Worm (Caenorhabditis elegans) whole organism, young adult: Measurements from ENCODE around the gene spt-5.

Experiments
- B0019.2 ChIP-seq: fragments of 200-800 bp; sonication (Bioruptor generic); conservative IDR thresholded peaks from 2 replicates; pipeline ENCODE4 v1.3.6; 2022; ENCODE audit warnings: missing genetic modification reagents, missing genetic modification characterization, missing compliant biosample characterization
- D2030.7 ChIP-seq: fragments of 200-800 bp; sonication (Bioruptor generic); IDR thresholded peaks from 2 replicates; pipeline ENCODE4 v1.3.6; 2022; ENCODE audit warnings: missing genetic modification reagents, missing genetic modification characterization, missing compliant biosample characterization
- F10E7.11 ChIP-seq: sonication (generic microtip); optimal IDR thresholded peaks from 2 replicates; lab custom pipeline; 2017; ENCODE audit warnings: mild to moderate bottlenecking, missing genetic modification characterization, moderate library complexity, missing compliant biosample characterization
- F22D6.2 ChIP-seq: sonication (generic microtip); optimal IDR thresholded peaks from 2 replicates; lab custom pipeline; 2016; ENCODE audit warnings: mild to moderate bottlenecking, missing genetic modification characterization, missing compliant biosample characterization
- F52B5.7 ChIP-seq: sonication (generic microtip); optimal IDR thresholded peaks from 2 replicates; lab custom pipeline; 2016; ENCODE audit warnings: mild to moderate bottlenecking, missing genetic modification characterization, missing compliant biosample characterization
- F55B11.4 ChIP-seq: sonication (generic microtip); optimal IDR thresholded peaks from 2 replicates; lab custom pipeline; 2016; ENCODE audit warnings: missing compliant biosample characterization, missing genetic modification characterization, borderline replicate concordance; ENCODE audit not compliant: insufficient read depth
- F57A8.1 ChIP-seq: fragments of 200-800 bp; sonication (Bioruptor generic); optimal IDR thresholded peaks from 2 replicates; lab custom pipeline; 2018; ENCODE audit warnings: mild to moderate bottlenecking, missing genetic modification characterization, moderate library complexity, missing compliant biosample characterization
- F57C9.4 ChIP-seq: sonication (generic microtip); optimal IDR thresholded peaks from 2 replicates; lab custom pipeline; 2017; ENCODE audit warnings: mild to moderate bottlenecking, missing genetic modification characterization, missing compliant biosample characterization
- K11D2.4 ChIP-seq: fragments of 200-800 bp; sonication (Bioruptor generic); IDR thresholded peaks from 2 replicates; pipeline ENCODE4 v1.3.6; 2022; ENCODE audit warnings: missing genetic modification reagents, missing genetic modification characterization, missing compliant biosample characterization
- T07F8.4 ChIP-seq: sonication (generic microtip); optimal IDR thresholded peaks from 2 replicates; lab custom pipeline; 2016; ENCODE audit warnings: mild to moderate bottlenecking, missing genetic modification characterization, moderate library complexity, missing compliant biosample characterization
- ZK185.1 ChIP-seq: sonication (generic microtip); optimal IDR thresholded peaks from 2 replicates; lab custom pipeline; 2016; ENCODE audit warnings: mild to moderate bottlenecking, missing genetic modification characterization, missing compliant biosample characterization; ENCODE audit not compliant: poor library complexity, severe bottlenecking
- aptf-2 ChIP-seq: fragments of 200-800 bp; sonication (Bioruptor generic); conservative IDR thresholded peaks from 2 replicates; pipeline ENCODE4 v1.3.6; 2022; ENCODE audit warnings: missing genetic modification reagents, missing genetic modification characterization, missing compliant biosample characterization
- atf-7 ChIP-seq: sonication (generic microtip); optimal IDR thresholded peaks from 2 replicates; lab custom pipeline; 2017; ENCODE audit warnings: mild to moderate bottlenecking, missing genetic modification characterization, missing compliant biosample characterization
- athp-1 ChIP-seq: sonication (generic microtip); optimal IDR thresholded peaks from 2 replicates; lab custom pipeline; 2017; ENCODE audit warnings: mild to moderate bottlenecking, missing genetic modification characterization, missing compliant biosample characterization
- attf-3 ChIP-seq: fragments of 200-800 bp; sonication (Bioruptor generic); conservative IDR thresholded peaks from 2 replicates; pipeline ENCODE4 v1.3.6; 2022; ENCODE audit warnings: missing genetic modification reagents, missing genetic modification characterization, missing compliant biosample characterization
- attf-5 ChIP-seq: fragments of 200-800 bp; sonication (Bioruptor generic); optimal IDR thresholded peaks from 2 replicates; lab custom pipeline; 2018; ENCODE audit warnings: mild to moderate bottlenecking, missing genetic modification characterization, missing compliant biosample characterization
- bed-1 ChIP-seq: fragments of 200-800 bp; sonication (Bioruptor generic); IDR thresholded peaks from 2 replicates; pipeline ENCODE4 v1.3.6; 2022; ENCODE audit warnings: missing genetic modification reagents, missing genetic modification characterization, missing compliant biosample characterization
- bed-2 ChIP-seq: fragments of 200-800 bp; sonication (Bioruptor generic); IDR thresholded peaks from 2 replicates; pipeline ENCODE4 v1.3.6; 2022; ENCODE audit warnings: missing genetic modification reagents, missing genetic modification characterization, missing compliant biosample characterization
- ceh-27 ChIP-seq: fragments of 200-800 bp; sonication (Bioruptor generic); optimal IDR thresholded peaks from 2 replicates; lab custom pipeline; 2018; ENCODE audit warnings: mild to moderate bottlenecking, missing genetic modification characterization, moderate library complexity, missing compliant biosample characterization
- ceh-58 ChIP-seq: fragments of 200-800 bp; sonication (Bioruptor generic); IDR thresholded peaks from 2 replicates; pipeline ENCODE4 v1.3.6; 2022; ENCODE audit warnings: missing genetic modification characterization, missing compliant biosample characterization
- ceh-91 ChIP-seq: fragments of 200-800 bp; sonication (Bioruptor generic); IDR thresholded peaks from 2 replicates; pipeline ENCODE4 v1.3.6; 2022; ENCODE audit warnings: missing genetic modification reagents, missing genetic modification characterization, missing compliant biosample characterization
- die-1 ChIP-seq: sonication (generic microtip); optimal IDR thresholded peaks from 2 replicates; lab custom pipeline; 2016; ENCODE audit warnings: missing genotype, mild to moderate bottlenecking, missing genetic modification characterization, missing compliant biosample characterization
- egl-18 ChIP-seq: fragments of 200-800 bp; sonication (Bioruptor generic); IDR thresholded peaks from 2 replicates; pipeline ENCODE4 v1.3.6; 2022; ENCODE audit warnings: missing genetic modification reagents, missing genetic modification characterization, missing compliant biosample characterization
- egl-44 ChIP-seq: fragments of 200-800 bp; sonication (Bioruptor generic); IDR thresholded peaks from 2 replicates; pipeline ENCODE4 v1.3.6; 2022; ENCODE audit warnings: missing genetic modification reagents, missing genetic modification characterization, missing compliant biosample characterization
- egrh-3 ChIP-seq: fragments of 200-800 bp; sonication (Bioruptor generic); IDR thresholded peaks from 2 replicates; pipeline ENCODE4 v1.3.6; 2022; ENCODE audit warnings: missing genetic modification reagents, missing genetic modification characterization, missing compliant biosample characterization
- ets-4 ChIP-seq: fragments of 200-800 bp; sonication (Bioruptor generic); optimal IDR thresholded peaks from 2 replicates; lab custom pipeline; 2018; ENCODE audit warnings: mild to moderate bottlenecking, missing genetic modification characterization, missing compliant biosample characterization
- gei-17 ChIP-seq: fragments of 200-800 bp; sonication (Bioruptor generic); optimal IDR thresholded peaks from 2 replicates; lab custom pipeline; 2018; ENCODE audit warnings: mild to moderate bottlenecking, missing genetic modification characterization, missing compliant biosample characterization
- him-1 ChIP-seq: sonication (generic microtip); optimal IDR thresholded peaks from 2 replicates; lab custom pipeline; 2016; ENCODE audit warnings: missing genotype, missing genetic modification reagents, missing genetic modification characterization, missing compliant biosample characterization
- hmg-1.2 ChIP-seq: fragments of 200-800 bp; sonication (Bioruptor generic); IDR thresholded peaks from 2 replicates; pipeline ENCODE4 v1.3.6; 2022; ENCODE audit warnings: missing genetic modification reagents, missing genetic modification characterization, missing compliant biosample characterization
- hrde-1 ChIP-seq: sonication (generic microtip); optimal IDR thresholded peaks from 2 replicates; lab custom pipeline; 2016; ENCODE audit warnings: missing genetic modification characterization, mild to moderate bottlenecking, missing compliant biosample characterization, moderate library complexity, missing genotype, missing genetic modification reagents, borderline replicate concordance
- lag-1 ChIP-seq: fragments of 200-800 bp; sonication (Bioruptor generic); IDR thresholded peaks from 2 replicates; pipeline ENCODE4 v1.3.6; 2022; ENCODE audit warnings: missing genetic modification reagents, missing genetic modification characterization, missing compliant biosample characterization
- let-526 ChIP-seq: fragments of 200-800 bp; sonication (Bioruptor generic); IDR thresholded peaks from 2 replicates; pipeline ENCODE4 v1.3.6; 2022; ENCODE audit warnings: missing genetic modification reagents, missing genetic modification characterization, missing compliant biosample characterization
- lin-35 ChIP-seq, 3 experiments: fragments of 150-350 bp in 2 of 3; sonication (generic microtip) in 1 of 3; optimal IDR thresholded peaks; 2 replicates each; lab custom pipeline; 2014 to 2018; ENCODE audit warnings: missing biosample characterization in 3 of 3, missing genetic modification characterization in 3 of 3, missing genetic modification reagents in 3 of 3
- lin-40 ChIP-seq: sonication (generic microtip); optimal IDR thresholded peaks from 2 replicates; lab custom pipeline; 2016; ENCODE audit warnings: missing genetic modification characterization, mild to moderate bottlenecking, missing compliant biosample characterization, missing genotype, missing genetic modification reagents
- lin-54 ChIP-seq: fragments of 200-800 bp; sonication (Bioruptor generic); optimal IDR thresholded peaks from 2 replicates; lab custom pipeline; 2018; ENCODE audit warnings: mild to moderate bottlenecking, missing genetic modification characterization, missing compliant biosample characterization
- lsl-1 ChIP-seq: fragments of 200-800 bp; sonication (Bioruptor generic); optimal IDR thresholded peaks from 2 replicates; lab custom pipeline; 2018; ENCODE audit warnings: mild to moderate bottlenecking, missing genetic modification characterization, moderate library complexity, missing compliant biosample characterization
- madf-10 ChIP-seq: sonication (generic microtip); optimal IDR thresholded peaks from 2 replicates; lab custom pipeline; 2016; ENCODE audit warnings: mild to moderate bottlenecking, missing genetic modification characterization, missing compliant biosample characterization
- nfya-1 ChIP-seq: sonication (generic microtip); optimal IDR thresholded peaks from 2 replicates; lab custom pipeline; 2017; ENCODE audit warnings: antibody characterized with exemption, missing compliant biosample characterization, missing genetic modification characterization, borderline replicate concordance; ENCODE audit not compliant: insufficient read depth
- pha-4 ChIP-seq: fragments of 150-350 bp; sonication (generic microtip); optimal IDR thresholded peaks from 2 replicates; lab custom pipeline; 2014; ENCODE audit warnings: missing biosample characterization, missing genetic modification reagents, missing genetic modification characterization
- snpc-3.4 ChIP-seq: sonication (generic microtip); optimal IDR thresholded peaks from 2 replicates; lab custom pipeline; 2017; ENCODE audit warnings: missing genetic modification characterization, mild to moderate bottlenecking, missing compliant biosample characterization, antibody characterized with exemption, moderate library complexity, missing genotype, missing genetic modification reagents
- tbx-9 ChIP-seq: sonication (generic microtip); optimal IDR thresholded peaks from 2 replicates; lab custom pipeline; 2016; ENCODE audit warnings: borderline replicate concordance, missing genetic modification characterization, inconsistent platforms, missing compliant biosample characterization
- tlf-1 ChIP-seq: fragments of 200-800 bp; sonication (Bioruptor generic); optimal IDR thresholded peaks from 2 replicates; lab custom pipeline; 2018; ENCODE audit warnings: mild to moderate bottlenecking, missing genetic modification characterization, missing compliant biosample characterization
- unc-62 ChIP-seq: fragments of 150-350 bp; optimal IDR thresholded peaks from 2 replicates; lab custom pipeline; 2014; ENCODE audit warnings: missing biosample characterization, missing genetic modification reagents, missing genetic modification characterization
- xnd-1 ChIP-seq: sonication (generic microtip); optimal IDR thresholded peaks from 2 replicates; lab custom pipeline; 2016; ENCODE audit warnings: missing genotype, missing genetic modification reagents, missing genetic modification characterization, missing compliant biosample characterization
- zfh-2 ChIP-seq: fragments of 200-800 bp; sonication (Bioruptor generic); conservative IDR thresholded peaks from 2 replicates; pipeline ENCODE4 v1.3.6; 2022; ENCODE audit warnings: missing genetic modification reagents, missing genetic modification characterization, missing compliant biosample characterization
- zim-3 ChIP-seq: sonication (generic microtip); optimal IDR thresholded peaks from 2 replicates; lab custom pipeline; 2017; ENCODE audit warnings: mild to moderate bottlenecking, missing genetic modification characterization, moderate library complexity, missing compliant biosample characterization
- ztf-3 ChIP-seq: fragments of 200-800 bp; sonication (Bioruptor generic); optimal IDR thresholded peaks from 2 replicates; lab custom pipeline; 2018; ENCODE audit warnings: mild to moderate bottlenecking, missing genetic modification characterization, missing compliant biosample characterization
- ztf-6 ChIP-seq: fragments of 200-800 bp; sonication (Bioruptor generic); IDR thresholded peaks from 2 replicates; pipeline ENCODE4 v1.3.6; 2022; ENCODE audit warnings: missing genetic modification reagents, missing genetic modification characterization, missing compliant biosample characterization

The spt-5 gene

DNA sequence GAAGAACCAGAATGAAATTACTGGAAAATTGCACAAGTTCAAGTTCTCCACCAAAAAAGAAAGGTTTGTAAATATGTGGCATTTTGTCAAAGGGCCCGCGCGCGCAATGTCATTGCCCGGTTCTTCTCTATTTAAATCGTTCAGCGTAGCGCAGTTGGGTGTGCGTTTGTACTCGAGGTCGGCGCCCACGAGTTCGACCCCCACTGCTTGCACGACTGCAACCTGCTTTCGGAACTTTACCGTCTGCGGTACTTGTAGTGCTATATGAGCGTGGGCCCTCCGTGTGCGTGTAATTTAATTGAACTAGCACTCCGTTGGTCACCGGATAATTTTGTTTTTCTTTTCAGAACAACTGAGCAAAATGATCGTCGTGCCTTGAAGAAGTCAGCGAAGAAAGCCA lies 35.2 kb downstream of the spt-5 start (continued):
- no peak for TF ChIP-seq bed-1 (GFP tag; lab: Robert Waterston, UW)
- TF ChIP-seq egl-18 (GFP tag; lab: Robert Waterston, UW): peak; percentile 85
- TF ChIP-seq ceh-91: peak; percentile 51; the same call in 1 of the 2 replicates
- peak; percentile 38 for TF ChIP-seq atf-7 (tag; lab: Kevin White, UChicago)
- TF ChIP-seq let-526 (GFP tag; lab: Robert Waterston, UW): no peak
- TF ChIP-seq ztf-3 (GFP tag; lab: Kevin White, UChicago): no peak
- TF ChIP-seq lin-35 (GFP tag; optimal IDR thresholded peaks at IDR 0.05; lab: Kevin White, UChicago): peak in 2 of 3 experiments; percentile 4 to 13
- peak; percentile 71; the same call in 1 of the 2 replicates for TF ChIP-seq aptf-2
- peak; percentile 79 for TF ChIP-seq tlf-1
- TF ChIP-seq pha-4 (tag; lab: Kevin White, UChicago): no peak
- TF ChIP-seq D2030.7 (GFP tag; lab: Robert Waterston, UW): peak; percentile 85
- TF ChIP-seq unc-62 (GFP tag; lab: Kevin White, UChicago): no peak
- TF ChIP-seq xnd-1 (tag; lab: Kevin White, UChicago): peak; percentile 36
- peak; percentile 86 for TF ChIP-seq ceh-27
- TF ChIP-seq lag-1 (GFP tag; lab: Robert Waterston, UW): no peak
- TF ChIP-seq F22D6.2 (tag; lab: Kevin White, UChicago): peak; percentile 29
- TF ChIP-seq ets-4 (GFP tag; lab: Kevin White, UChicago): peak; percentile 66
- peak; percentile 87 for TF ChIP-seq F52B5.7 (tag; lab: Kevin White, UChicago)
- TF ChIP-seq snpc-3.4: peak; percentile 67
- TF ChIP-seq nfya-1 (tag; lab: Kevin White, UChicago): no peak
- TF ChIP-seq ztf-6 (GFP tag; lab: Robert Waterston, UW): peak; percentile 70; the same call in 1 of the 2 replicates
- TF ChIP-seq ceh-58: no peak
- TF ChIP-seq gei-17 (GFP tag; lab: Kevin White, UChicago): peak; percentile 9
- peak; percentile 72 for TF ChIP-seq tbx-9 (tag; lab: Kevin White, UChicago)
- TF ChIP-seq lsl-1 (GFP tag; lab: Kevin White, UChicago): peak; percentile 76
- TF ChIP-seq lin-54 (GFP tag; lab: Kevin White, UChicago): peak; percentile 87
- peak; percentile 67 for TF ChIP-seq hmg-1.2
- peak; percentile 75 for TF ChIP-seq lin-40 (tag; lab: Kevin White, UChicago)
- TF ChIP-seq F10E7.11 (tag; lab: Kevin White, UChicago): peak; percentile 48
- peak; percentile 59; the same call in 1 of the 2 replicates for TF ChIP-seq egrh-3 (GFP tag; lab: Robert Waterston, UW)
- TF ChIP-seq K11D2.4: peak; percentile 78
- no peak for TF ChIP-seq F55B11.4 (tag; lab: Kevin White, UChicago)
- peak; percentile 93 for TF ChIP-seq him-1 (tag; lab: Kevin White, UChicago)
- TF ChIP-seq zfh-2 (GFP tag; lab: Robert Waterston, UW): peak; percentile 86
- TF ChIP-seq B0019.2: 0 out of 2 replicates have a peak, but pooled peaks have one; percentile 56
- no peak for TF ChIP-seq F57C9.4 (tag; lab: Kevin White, UChicago)
- TF ChIP-seq attf-3: peak; percentile 64
- TF ChIP-seq egl-44 (GFP tag; lab: Robert Waterston, UW): peak; percentile 81
- TF ChIP-seq bed-2 (GFP tag; lab: Robert Waterston, UW): peak; percentile 79
- peak; percentile 85 for TF ChIP-seq T07F8.4 (tag; lab: Kevin White, UChicago)
- TF ChIP-seq madf-10 (tag; lab: Kevin White, UChicago): peak; percentile 80
- TF ChIP-seq hrde-1 (tag; lab: Kevin White, UChicago): peak; percentile 71
- TF ChIP-seq ZK185.1 (tag; lab: Kevin White, UChicago): peak; percentile 92
- peak; percentile 81 for TF ChIP-seq athp-1 (tag; lab: Kevin White, UChicago)
- peak; percentile 61 for TF ChIP-seq zim-3 (tag; lab: Kevin White, UChicago)
- TF ChIP-seq F57A8.1 (GFP tag; lab: Kevin White, UChicago): peak; percentile 45
- TF ChIP-seq die-1: peak; percentile 96
- peak; percentile 81 for TF ChIP-seq attf-5 (GFP tag; lab: Kevin White, UChicago)
